Worm (Caenorhabditis elegans): ENCODE measurements around the gene rsu-1.

The rsu-1 gene

DNA sequence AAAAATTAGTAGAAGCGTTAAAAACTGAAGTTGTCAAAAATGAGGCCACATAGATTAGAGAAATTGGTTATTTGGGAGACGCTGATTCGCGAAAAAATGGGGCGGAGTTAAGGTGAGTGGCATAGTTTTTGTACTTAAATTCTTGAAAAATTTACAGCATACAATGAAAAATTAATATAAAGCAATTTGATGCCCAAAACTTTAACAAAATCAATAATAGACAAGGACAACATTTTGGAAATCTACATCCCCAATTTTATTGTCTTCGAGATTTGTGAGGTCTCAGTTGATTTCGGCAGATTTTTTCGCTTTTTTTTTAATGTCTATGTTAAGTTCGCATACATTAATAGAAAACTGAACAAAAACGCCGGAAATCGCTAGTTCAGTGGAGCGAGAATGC lies 4.4 kb downstream of the rsu-1 start:
- TF ChIP-seq npax-4 (tag; optimal IDR thresholded peaks at IDR 0.05) (no peak), ceh-9 (tag; optimal IDR thresholded peaks at IDR 0.05) (no peak), mec-3 (tag; optimal IDR thresholded peaks at IDR 0.05; ENCODE audit: borderline replicate concordance) (peak; percentile 96), ref-2 (tag; optimal IDR thresholded peaks at IDR 0.05) (peak; percentile 95), ceh-22 (tag; optimal IDR thresholded peaks at IDR 0.05) (no peak), K09A11.1 (tag; optimal IDR thresholded peaks at IDR 0.05; ENCODE audit: insufficient read depth) (no peak), ceh-6 (GFP tag; optimal IDR thresholded peaks at IDR 0.05) (no peak), nhr-11 (tag; optimal IDR thresholded peaks at IDR 0.05) (no peak), ceh-45 (GFP tag; IDR thresholded peaks at IDR 0.05) (no peak), unc-55 (GFP tag; optimal IDR thresholded peaks at IDR 0.05) (no peak), gmeb-2 (tag; optimal IDR thresholded peaks at IDR 0.05) (peak; percentile 43), unc-86 (tag; optimal IDR thresholded peaks at IDR 0.05) (peak; percentile 82), pax-1 (tag; optimal IDR thresholded peaks at IDR 0.05) (no peak), ceh-14 (tag; optimal IDR thresholded peaks at IDR 0.05) (peak; percentile 95), eyg-1 (tag; optimal IDR thresholded peaks at IDR 0.05) (peak; percentile 51), fkh-6 (tag; optimal IDR thresholded peaks at IDR 0.05) (peak; percentile 76), hlh-6 (tag; optimal IDR thresholded peaks at IDR 0.05) (no peak), F13H6.1 (tag; optimal IDR thresholded peaks at IDR 0.05) (peak; percentile 79), sox-2 (GFP tag; IDR thresholded peaks at IDR 0.05) (no peak), nfya-1 (tag; optimal IDR thresholded peaks at IDR 0.05) (no peak), fax-1 (tag; optimal IDR thresholded peaks at IDR 0.05) (peak; percentile 95), ceh-30 (tag; optimal IDR thresholded peaks at IDR 0.05) (no peak), ceh-34 (tag; optimal IDR thresholded peaks at IDR 0.05) (peak; percentile 71), ceh-2 (tag; optimal IDR thresholded peaks at IDR 0.05) (peak; percentile 96), pag-3 (tag; optimal IDR thresholded peaks at IDR 0.05; ENCODE audit: borderline replicate concordance) (peak; percentile 86), sox-4 (tag; optimal IDR thresholded peaks at IDR 0.05) (no peak), C38D4.7 (GFP tag; optimal IDR thresholded peaks at IDR 0.05) (peak; percentile 56), sdc-2 (tag; optimal IDR thresholded peaks at IDR 0.05) (peak; percentile 71), unc-42 (tag; optimal IDR thresholded peaks at IDR 0.05) (peak; percentile 70), ceh-31 (tag; optimal IDR thresholded peaks at IDR 0.05) (peak; percentile 99), ceh-18 (tag; optimal IDR thresholded peaks at IDR 0.05) (peak; percentile 32), T23F11.4 (GFP tag; optimal IDR thresholded peaks at IDR 0.05) (no peak), lim-6 (tag; optimal IDR thresholded peaks at IDR 0.05) (peak; percentile 94), ama-1 (optimal IDR thresholded peaks at IDR 0.05) (no peak), tbx-7 (tag; optimal IDR thresholded peaks at IDR 0.05) (peak; percentile 99), C08G9.2 (tag; optimal IDR thresholded peaks at IDR 0.05) (peak; percentile 99), lin-11 (tag; optimal IDR thresholded peaks at IDR 0.05) (peak; percentile 41), che-1 (tag; optimal IDR thresholded peaks at IDR 0.05) (peak; percentile 36), pqm-1 (tag; optimal IDR thresholded peaks at IDR 0.05) (peak; percentile 97), hlh-15 (tag; optimal IDR thresholded peaks at IDR 0.05) (peak; percentile 81), ceh-48 (tag; optimal IDR thresholded peaks at IDR 0.05) (no peak), hlh-13 (GFP tag; optimal IDR thresholded peaks at IDR 0.05) (no peak), dve-1 (tag; optimal IDR thresholded peaks at IDR 0.05) (no peak), odd-2 (tag; optimal IDR thresholded peaks at IDR 0.05) (no peak), hlh-8 (tag; optimal IDR thresholded peaks at IDR 0.05) (peak; percentile 93), ahr-1 (tag; optimal IDR thresholded peaks at IDR 0.05) (peak; percentile 90), Y22D7AL.16 (tag; optimal IDR thresholded peaks at IDR 0.05) (peak; percentile 53), elt-2 (tag; optimal IDR thresholded peaks at IDR 0.05) (peak; percentile 88), madf-2 (tag; optimal IDR thresholded peaks at IDR 0.05) (no peak), ceh-24 (tag; optimal IDR thresholded peaks at IDR 0.05) (no peak), rnt-1 (tag; optimal IDR thresholded peaks at IDR 0.05) (peak; percentile 87), elt-4 (tag; optimal IDR thresholded peaks at IDR 0.05) (peak; percentile 75), syd-9 (tag; optimal IDR thresholded peaks at IDR 0.05) (peak; percentile 22), ceh-19 (GFP tag; optimal IDR thresholded peaks at IDR 0.05) (peak; percentile 59)

Measured in whole organism, late embryonic.